Fruit fly (Drosophila melanogaster): ENCODE data around the gene CG13919.

CG13919 gene

dm6 chr3L:1639185-1639812, 6.0 kb upstream of the CG13919 start, which contains the start of the genes Mettl2 and Bgb (continued):
- TF ChIP-seq Hr51 (GFP tag; optimal IDR thresholded peaks at IDR 0.05) (peak; percentile 60 to 68), ham (GFP tag; IDR thresholded peaks at IDR 0.05) (0 out of 2 replicates have a peak, but pooled peaks have one; percentile 31), eyg (GFP tag; optimal IDR thresholded peaks at IDR 0.05) (peak; percentile 73), odd (GFP tag; optimal IDR thresholded peaks at IDR 0.05) (no peak), zf30C (GFP tag; optimal IDR thresholded peaks at IDR 0.05) (no peak), tx (GFP tag; optimal IDR thresholded peaks at IDR 0.05) (peak; percentile 76), CG6175 (GFP tag; IDR thresholded peaks at IDR 0.05) (peak; percentile 61; the same call in 1 of the 3 replicates), unc-4 (GFP tag; IDR thresholded peaks at IDR 0.05; ENCODE audit: partially characterized antibody) (peak; percentile 72), Fer2 (tag; optimal IDR thresholded peaks at IDR 0.05) (peak; percentile 74), ci (GFP tag; IDR thresholded peaks at IDR 0.05) (peak; percentile 66; the same call in 2 of the 3 replicates), fu2 (GFP tag; optimal IDR thresholded peaks at IDR 0.05) (peak; percentile 71), Ets65A (GFP tag) (peak; percentile 98), CG3847 (GFP tag; IDR thresholded peaks at IDR 0.05) (peak; percentile 82), CG13287 (GFP tag; IDR thresholded peaks at IDR 0.05; ENCODE audit: partially characterized antibody) (peak; percentile 83), CG4707 (GFP tag; optimal IDR thresholded peaks at IDR 0.05) (no peak), HLH54F (GFP tag; optimal IDR thresholded peaks at IDR 0.05) (peak; percentile 81), jumu (GFP tag; optimal IDR thresholded peaks at IDR 0.05) (peak; percentile 84), Ets97D (GFP tag; optimal IDR thresholded peaks at IDR 0.05) (peak; percentile 69), Hand (GFP tag; optimal IDR thresholded peaks at IDR 0.05) (no peak), disco-r (GFP tag; optimal IDR thresholded peaks at IDR 0.05) (peak; percentile 60), Antp (GFP tag; optimal IDR thresholded peaks at IDR 0.05) (peak; percentile 87), tio (GFP tag; optimal IDR thresholded peaks at IDR 0.05) (no peak), ftz-f1 (GFP tag; optimal IDR thresholded peaks at IDR 0.05) (peak; percentile 28), Neu2 (GFP tag; optimal IDR thresholded peaks at IDR 0.05; ENCODE audit: borderline replicate concordance) (peak; percentile 43), CG10274 (GFP tag; optimal IDR thresholded peaks at IDR 0.05) (peak; percentile 26), CG18476 (GFP tag; optimal IDR thresholded peaks at IDR 0.05) (peak; percentile 62), dan (GFP tag; IDR thresholded peaks at IDR 0.05) (peak; percentile 40; the same call in 1 of the 2 replicates), CG17385 (GFP tag; optimal IDR thresholded peaks at IDR 0.05) (no peak), ATbp (GFP tag; optimal IDR thresholded peaks at IDR 0.05) (no peak), hth (optimal IDR thresholded peaks at IDR 0.05) (no peak), CG1832 (GFP tag; optimal IDR thresholded peaks at IDR 0.05) (no peak), CG18619 (GFP tag; optimal IDR thresholded peaks at IDR 0.05) (peak; percentile 56), CG34376 (GFP tag; optimal IDR thresholded peaks at IDR 0.05) (peak; percentile 48), BtbVII (GFP tag; optimal IDR thresholded peaks at IDR 0.05) (peak; percentile 8), dysf (GFP tag; IDR thresholded peaks at IDR 0.05) (peak; percentile 87), trem (tag; optimal IDR thresholded peaks at IDR 0.05) (peak; percentile 78), CG6683 (GFP tag; optimal IDR thresholded peaks at IDR 0.05) (peak; percentile 26), Ptx1 (GFP tag; IDR thresholded peaks at IDR 0.05) (peak; percentile 89), HmgZ (tag; optimal IDR thresholded peaks at IDR 0.05) (peak; percentile 67), CG1529 (GFP tag; optimal IDR thresholded peaks at IDR 0.05) (peak; percentile 6), CG10565 (GFP tag; optimal IDR thresholded peaks at IDR 0.05) (peak; percentile 1), ash1 (GFP tag; optimal IDR thresholded peaks at IDR 0.05) (no peak), CG10267 (tag; optimal IDR thresholded peaks at IDR 0.05) (peak; percentile 66), Atf3 (GFP tag; optimal IDR thresholded peaks at IDR 0.05) (peak; percentile 71), HLH3B (GFP tag; IDR thresholded peaks at IDR 0.05) (peak; percentile 72), Deaf1 (tag; optimal IDR thresholded peaks at IDR 0.05) (peak; percentile 27), fd96Cb (tag; optimal IDR thresholded peaks at IDR 0.05) (peak; percentile 78), CG17568 (GFP tag; optimal IDR thresholded peaks at IDR 0.05) (no peak), Mad (GFP tag; optimal IDR thresholded peaks at IDR 0.05) (peak; percentile 69), D19A (tag; optimal IDR thresholded peaks at IDR 0.05) (no peak)
